Worm (Caenorhabditis elegans): Measurements from ENCODE around the gene F35B12.10.

The F35B12.10 gene

DNA sequence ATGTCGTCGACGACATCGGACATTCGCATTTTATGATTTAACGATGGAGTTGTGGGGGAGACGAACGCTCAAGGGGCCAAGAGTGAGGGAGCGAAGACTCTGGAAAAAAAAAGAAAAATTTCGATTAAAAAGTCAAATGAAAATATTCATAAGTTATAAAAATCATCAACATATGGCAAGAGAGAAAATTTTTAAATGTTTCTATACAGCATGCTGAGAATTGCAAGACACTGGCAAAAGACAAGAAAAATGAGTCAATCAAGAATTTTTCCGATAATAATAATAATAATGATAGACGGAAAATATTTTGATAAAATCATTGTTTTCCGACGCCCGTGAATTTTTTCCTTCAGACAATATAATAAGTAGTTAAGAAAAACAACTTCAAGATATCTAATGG lies 8.1 kb upstream of the F35B12.10 start, which contains the start of gene sipa-1:
Gene sipa-1, minus strand, starts transcription at position 101 of the 400 bp plus-strand sequence.
- TF ChIP-seq mml-1 (tag; optimal IDR thresholded peaks at IDR 0.05): no peak
- TF ChIP-seq ceh-82 (tag; optimal IDR thresholded peaks at IDR 0.05): no peak
- TF ChIP-seq zag-1 (tag; optimal IDR thresholded peaks at IDR 0.05): no peak
- TF ChIP-seq nhr-28 (tag; optimal IDR thresholded peaks at IDR 0.05): no peak
- TF ChIP-seq lin-39 (tag; optimal IDR thresholded peaks at IDR 0.05): no peak
- no peak for TF ChIP-seq daf-12 (tag; optimal IDR thresholded peaks at IDR 0.05)
- TF ChIP-seq ama-1 (optimal IDR thresholded peaks at IDR 0.05): no peak
- TF ChIP-seq unc-62 (GFP tag; optimal IDR thresholded peaks at IDR 0.05): no peak
- no peak for TF ChIP-seq mdl-1 (tag; optimal IDR thresholded peaks at IDR 0.05)
- no peak for TF ChIP-seq nhr-77 (tag; optimal IDR thresholded peaks at IDR 0.05)
- no peak for TF ChIP-seq R02D3.7 (tag; optimal IDR thresholded peaks at IDR 0.05)

DNA sequence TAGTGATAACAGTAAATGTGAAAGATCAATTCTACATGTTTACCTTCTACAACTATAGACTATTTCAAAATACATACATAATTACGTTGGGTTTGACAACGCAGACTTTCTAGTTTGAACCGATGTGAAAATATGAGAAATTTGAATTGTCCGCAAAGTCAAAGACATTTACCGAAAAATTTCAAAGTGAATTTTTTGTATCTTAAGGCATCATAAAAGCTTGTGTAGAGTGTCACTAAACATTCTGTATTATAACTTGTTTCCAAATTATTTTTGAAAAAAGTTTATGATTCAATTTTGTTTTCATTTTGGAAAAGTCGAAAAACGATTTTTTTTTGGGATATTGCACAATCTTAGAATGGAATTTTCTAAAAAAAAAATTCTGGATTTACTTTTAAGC lies 6.5 kb upstream of the F35B12.10 start:
- no peak for TF ChIP-seq unc-62 (GFP tag; optimal IDR thresholded peaks at IDR 0.05)
- TF ChIP-seq fkh-2 (tag; optimal IDR thresholded peaks at IDR 0.05): no peak
- no peak for TF ChIP-seq R02D3.7 (tag; optimal IDR thresholded peaks at IDR 0.05)
- TF ChIP-seq nhr-77 (tag; optimal IDR thresholded peaks at IDR 0.05): no peak
- no peak for TF ChIP-seq skn-1 (tag; optimal IDR thresholded peaks at IDR 0.05)
- no peak for TF ChIP-seq elt-3 (tag; optimal IDR thresholded peaks at IDR 0.05)
- TF ChIP-seq tbx-2 (tag; optimal IDR thresholded peaks at IDR 0.05): no peak
- no peak for TF ChIP-seq lin-39 (tag; optimal IDR thresholded peaks at IDR 0.05)
- no peak for TF ChIP-seq elt-2 (tag; optimal IDR thresholded peaks at IDR 0.05)
- no peak for TF ChIP-seq ztf-11 (tag; optimal IDR thresholded peaks at IDR 0.05)
- no peak for TF ChIP-seq ceh-28 (tag; optimal IDR thresholded peaks at IDR 0.05)
- no peak for TF ChIP-seq mdl-1 (tag; optimal IDR thresholded peaks at IDR 0.05)

ce11 chrV:11631128-11631527 lies 2.1 kb upstream of the F35B12.10 start:
- TF ChIP-seq hmg-11 (tag; optimal IDR thresholded peaks at IDR 0.05) (no peak), ztf-11 (tag; optimal IDR thresholded peaks at IDR 0.05) (no peak), nhr-23 (tag; optimal IDR thresholded peaks at IDR 0.05) (no peak)

DNA sequence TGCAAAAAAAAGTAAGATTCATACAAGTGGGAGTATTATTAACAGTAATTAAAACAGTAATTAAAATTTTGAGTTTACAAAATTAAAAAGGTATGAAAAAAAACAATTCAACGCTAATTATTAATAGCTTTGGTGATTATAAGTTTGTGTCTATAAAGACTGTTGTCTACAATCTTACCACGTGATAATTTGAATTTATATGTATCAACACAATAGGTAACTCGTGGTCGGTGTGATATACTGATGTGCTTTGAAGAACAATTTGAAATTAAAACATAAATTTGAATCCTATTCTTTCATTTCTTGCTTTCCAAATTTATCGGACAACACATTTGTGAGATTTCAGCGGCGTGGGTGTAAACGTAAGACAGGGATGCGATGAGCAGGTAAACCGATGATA lies 1.2 kb downstream of the F35B12.10 start:
- TF ChIP-seq pha-4 (tag; optimal IDR thresholded peaks at IDR 0.05): peak; percentile 15
- TF ChIP-seq ceh-28 (tag; optimal IDR thresholded peaks at IDR 0.05): no peak
- TF ChIP-seq elt-2 (tag; optimal IDR thresholded peaks at IDR 0.05): peak; percentile 25

- TF ChIP-seq nhr-23 (tag; optimal IDR thresholded peaks at IDR 0.05): no peak
- no peak for TF ChIP-seq elt-3 (tag; optimal IDR thresholded peaks at IDR 0.05)
These were observed 4.1 kb downstream of the F35B12.10 start for ce11 chrV:11624954-11625353.

ce11 chrV:11621276-11621675 lies 7.8 kb downstream of the F35B12.10 start:
- peak; percentile 25 for TF ChIP-seq lin-39 (tag; optimal IDR thresholded peaks at IDR 0.05)
- TF ChIP-seq nhr-43 (tag; optimal IDR thresholded peaks at IDR 0.05; ENCODE audit: poor library complexity, severe bottlenecking): no peak
- no peak for TF ChIP-seq ceh-28 (tag; optimal IDR thresholded peaks at IDR 0.05)

- TF ChIP-seq nhr-28 (tag; optimal IDR thresholded peaks at IDR 0.05) (no peak), egl-5 (tag; optimal IDR thresholded peaks at IDR 0.05) (peak; percentile 65), nfya-1 (tag; optimal IDR thresholded peaks at IDR 0.05; ENCODE audit: insufficient read depth) (no peak), pha-4 (tag; optimal IDR thresholded peaks at IDR 0.05) (no peak), lin-39 (tag; optimal IDR thresholded peaks at IDR 0.05) (no peak), nhr-76 (tag; optimal IDR thresholded peaks at IDR 0.05) (no peak), mml-1 (tag; optimal IDR thresholded peaks at IDR 0.05) (no peak), ceh-16 (tag; optimal IDR thresholded peaks at IDR 0.05) (no peak), nhr-43 (tag; optimal IDR thresholded peaks at IDR 0.05; ENCODE audit: poor library complexity, severe bottlenecking) (no peak), unc-62 (GFP tag; optimal IDR thresholded peaks at IDR 0.05) (no peak), nhr-11 (tag; optimal IDR thresholded peaks at IDR 0.05) (no peak), elt-1 (tag; optimal IDR thresholded peaks at IDR 0.05) (peak; percentile 14), mdl-1 (tag; optimal IDR thresholded peaks at IDR 0.05) (no peak)
These were observed 9.0 kb downstream of the F35B12.10 start for ce11 chrV:11620081-11620480.
